Worm (Caenorhabditis elegans): ENCODE results near the gene col-72.
A peak's percentile ranks its signal among the peaks of the same experiment; 100 is the strongest.
"Not testable (repeated sequence)": the region's sequence is repeated elsewhere in the genome, so short reads cannot be mapped to it uniquely, and the experiment has no call there.

DNA sequence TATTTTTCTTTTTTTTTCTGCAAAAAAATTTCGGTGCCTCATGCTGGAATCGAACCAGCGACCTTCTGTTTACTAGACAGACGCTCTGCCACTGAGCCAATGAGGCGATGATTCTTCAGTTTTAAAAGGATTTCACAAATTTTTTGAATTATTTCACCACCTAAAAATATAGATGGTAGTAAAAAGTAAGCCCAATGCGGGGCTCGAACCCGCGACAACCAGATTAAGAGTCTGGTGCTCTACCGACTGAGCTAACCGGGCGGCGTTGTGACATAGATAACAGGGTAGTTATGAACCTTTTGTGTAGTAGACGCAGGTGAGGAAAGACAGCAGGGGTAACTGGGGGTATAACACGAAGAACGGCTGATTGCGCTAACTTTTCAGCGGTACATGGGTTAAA, 43.6 kb upstream of the col-72 start:
- peak; percentile 18 for TF ChIP-seq dao-5 (tag; optimal IDR thresholded peaks at IDR 0.05)
- not testable (repeated sequence) for TF ChIP-seq him-1 (tag; optimal IDR thresholded peaks at IDR 0.05)
